Worm (Caenorhabditis elegans) whole organism, L4 larva: Measurements from ENCODE around the gene ZC250.4.

ENCODE experiments used
- ama-1 ChIP-seq: fragments of 150-350 bp; optimal IDR thresholded peaks from 2 replicates; lab custom pipeline; 2014; ENCODE audit warnings: inconsistent platforms, mixed read lengths
- ceh-82 ChIP-seq: sonication (generic microtip); optimal IDR thresholded peaks from 2 replicates; lab custom pipeline; 2017; ENCODE audit warnings: missing biosample characterization, missing genetic modification characterization
- duxl-1 ChIP-seq: sonication (generic microtip); optimal IDR thresholded peaks from 2 replicates; lab custom pipeline; 2016; ENCODE audit warnings: mild to moderate bottlenecking, missing genetic modification characterization, moderate library complexity, missing compliant biosample characterization; ENCODE audit not compliant: poor library complexity
- egl-27 ChIP-seq: sonication (generic microtip); optimal IDR thresholded peaks from 3 replicates; lab custom pipeline; 2017; ENCODE audit warnings: missing biosample characterization, missing genetic modification reagents, missing genetic modification characterization
- fkh-10 ChIP-seq: fragments of 150-350 bp; optimal IDR thresholded peaks from 2 replicates; lab custom pipeline; 2014; ENCODE audit warnings: missing biosample characterization, missing genetic modification reagents, missing genetic modification characterization
- lin-13 ChIP-seq: fragments of 150-350 bp; optimal IDR thresholded peaks from 2 replicates; lab custom pipeline; 2014; ENCODE audit warnings: missing biosample characterization, missing genetic modification reagents, missing genetic modification characterization
- lin-15B ChIP-seq: fragments of 150-350 bp; sonication (generic microtip); optimal IDR thresholded peaks from 3 replicates; lab custom pipeline; 2014; ENCODE audit warnings: missing biosample characterization, missing genetic modification characterization
- lsy-2 ChIP-seq, 2 experiments: fragments of 150-350 bp in 1 of 2; sonication (generic microtip) in 1 of 2; optimal IDR thresholded peaks; 2 replicates each; lab custom pipeline; 2014 to 2017; ENCODE audit warnings: missing biosample characterization in 2 of 2, missing genetic modification characterization in 2 of 2
- mdt-29 ChIP-seq: fragments of 200-800 bp; sonication (Bioruptor generic); IDR thresholded peaks from 2 replicates; pipeline ENCODE4 v1.3.6; 2022; ENCODE audit warnings: missing genetic modification reagents, missing genetic modification characterization, missing compliant biosample characterization
- nhr-28 ChIP-seq: fragments of 150-350 bp; optimal IDR thresholded peaks from 2 replicates; lab custom pipeline; 2014; ENCODE audit warnings: missing biosample characterization, missing genetic modification characterization
- nhr-76 ChIP-seq: fragments of 150-350 bp; optimal IDR thresholded peaks from 2 replicates; lab custom pipeline; 2014; ENCODE audit warnings: missing biosample characterization, missing genetic modification characterization
- pha-4 ChIP-seq, 2 experiments: fragments of 150-350 bp in 1 of 2; fragments of 200-800 bp in 1 of 2; sonication (Bioruptor generic) in 1 of 2; IDR thresholded peaks in 1 of 2; optimal IDR thresholded peaks in 1 of 2; 2 replicates each; pipeline versions ENCODE4 v1.3.6 to Lab custom; 2014 to 2022; ENCODE audit warnings: missing genetic modification characterization in 2 of 2, missing genetic modification reagents in 2 of 2, missing biosample characterization in 1 of 2, missing compliant biosample characterization in 1 of 2
- snpc-4 ChIP-seq: fragments of 150-350 bp; optimal IDR thresholded peaks from 2 replicates; lab custom pipeline; 2014; ENCODE audit warnings: missing biosample characterization, missing genetic modification characterization

DNA sequence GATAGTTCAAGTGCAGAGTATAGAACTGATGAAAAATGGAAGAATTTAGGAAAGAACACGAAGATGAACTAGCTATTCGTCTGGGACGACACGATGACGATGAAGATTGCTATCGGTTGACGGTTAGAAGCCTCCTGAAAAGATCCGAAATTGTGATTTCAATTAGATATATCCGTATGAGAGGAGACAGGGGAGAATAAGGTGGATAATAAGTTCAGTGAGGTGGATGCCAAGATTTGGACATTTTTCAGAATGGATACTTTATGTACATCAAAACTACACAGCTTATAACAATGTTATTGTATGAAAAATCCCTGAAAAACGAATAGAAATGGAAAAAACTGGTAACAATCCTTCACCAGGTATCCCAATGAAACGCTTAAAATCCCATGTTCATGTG lies 14.8 kb downstream of the ZC250.4 start, which contains the start of gene nstp-3:
- TF ChIP-seq nhr-28 (tag; lab: Kevin White, UChicago): no peak
- no peak for TF ChIP-seq lsy-2 (tag; optimal IDR thresholded peaks at IDR 0.05; lab: Kevin White, UChicago)
- TF ChIP-seq lin-15B (tag; lab: Kevin White, UChicago): no peak
- TF ChIP-seq mdt-29 (GFP tag; lab: Robert Waterston, UW): no peak
- no peak for TF ChIP-seq egl-27 (tag; lab: Kevin White, UChicago)
- TF ChIP-seq fkh-10 (GFP tag; lab: Kevin White, UChicago): no peak
- no peak for TF ChIP-seq snpc-4 (tag; lab: Kevin White, UChicago)
- no peak for TF ChIP-seq ceh-82 (tag; lab: Kevin White, UChicago)
- TF ChIP-seq nhr-76 (tag; lab: Kevin White, UChicago): no peak
- TF ChIP-seq duxl-1: no peak
- no peak for TF ChIP-seq lin-13 (GFP tag; lab: Kevin White, UChicago)
- TF ChIP-seq pha-4 (GFP tag; IDR thresholded peaks at IDR 0.05; lab: Robert Waterston, UW): no peak
- no peak for TF ChIP-seq pha-4 (tag; optimal IDR thresholded peaks at IDR 0.05; lab: Kevin White, UChicago)
- TF ChIP-seq ama-1 (lab: Kevin White, UChicago): no peak
